Fruit fly (Drosophila melanogaster) whole organism, adult: ENCODE measurements around the gene f-cup.
A peak's percentile ranks its signal among the peaks of the same experiment; 100 is the strongest.

Experiments used
- CG1620 ChIP-seq: fragments of 200-800 bp; sonication (Bioruptor generic); optimal IDR thresholded peaks from 2 replicates; lab custom pipeline; 2016; ENCODE audit warnings: missing biosample characterization, missing genetic modification characterization
- CG33017 ChIP-seq: fragments of 200-800 bp; sonication (Bioruptor generic); optimal IDR thresholded peaks from 2 replicates; lab custom pipeline; 2018; ENCODE audit warnings: missing biosample characterization, mild to moderate bottlenecking, missing genetic modification characterization, moderate library complexity
- Crg-1 ChIP-seq: fragments of 200-800 bp; sonication (Bioruptor generic); optimal IDR thresholded peaks from 2 replicates; lab custom pipeline; 2016; ENCODE audit warnings: missing biosample characterization, missing genetic modification characterization
- cic ChIP-seq: fragments of 200-800 bp; sonication (Bioruptor generic); optimal IDR thresholded peaks from 2 replicates; lab custom pipeline; 2017; ENCODE audit warnings: missing biosample characterization, mild to moderate bottlenecking, missing genetic modification characterization, moderate library complexity
- kay ChIP-seq: fragments of 200-800 bp; sonication (Bioruptor generic); peaks from one replicate; lab custom pipeline; 2016; ENCODE audit warnings: missing biosample characterization, missing genetic modification characterization, borderline replicate concordance
- ovo ChIP-seq: fragments of 200-800 bp; sonication (Bioruptor generic); optimal IDR thresholded peaks from 2 replicates; lab custom pipeline; 2016; ENCODE audit warnings: missing biosample characterization, missing genetic modification characterization
- pad ChIP-seq: fragments of 200-800 bp; sonication (Bioruptor generic); optimal IDR thresholded peaks from 3 replicates; lab custom pipeline; 2017; ENCODE audit warnings: missing biosample characterization, missing genetic modification characterization, mild to moderate bottlenecking, moderate library complexity, missing genetic modification reagents

dm6 chr3R:13715012-13715673, 14.5 kb upstream of the f-cup start, which contains the start of gene kmr:
- TF ChIP-seq cic (peak; percentile 62), ovo (no peak), kay (peak; percentile 58), Crg-1 (GFP tag; lab: Kevin White, UChicago) (no peak), CG33017 (tag; lab: Kevin White, UChicago) (peak; percentile 59), pad (GFP tag; lab: Kevin White, UChicago) (peak; percentile 22), CG1620 (GFP tag; lab: Kevin White, UChicago) (no peak)
